Worm (Caenorhabditis elegans) whole organism, L4 larva: ENCODE data around the gene upb-1.

Experiments used
- R02D3.7 ChIP-seq: fragments of 150-350 bp; sonication (generic microtip); optimal IDR thresholded peaks from 3 replicates; lab custom pipeline; 2014; ENCODE audit warnings: missing biosample characterization, missing genetic modification characterization
- ZK546.5 ChIP-seq, 2 experiments: sonication (generic microtip); optimal IDR thresholded peaks; 2 replicates each; lab custom pipeline; 2017; ENCODE audit warnings: missing biosample characterization in 2 of 2, missing genetic modification characterization in 2 of 2
- aly-2 ChIP-seq: sonication (generic microtip); optimal IDR thresholded peaks from 2 replicates; lab custom pipeline; 2018; ENCODE audit warnings: missing biosample characterization, missing genetic modification characterization
- daf-12 ChIP-seq: fragments of 150-350 bp; optimal IDR thresholded peaks from 2 replicates; lab custom pipeline; 2014; ENCODE audit warnings: missing biosample characterization, missing genetic modification reagents, missing genetic modification characterization
- dmd-9 ChIP-seq: fragments of 200-800 bp; sonication (Bioruptor generic); IDR thresholded peaks from 2 replicates; pipeline ENCODE4 v1.3.6; 2022; ENCODE audit warnings: missing genetic modification reagents, missing genetic modification characterization, missing compliant biosample characterization
- duxl-1 ChIP-seq: sonication (generic microtip); optimal IDR thresholded peaks from 2 replicates; lab custom pipeline; 2016; ENCODE audit warnings: mild to moderate bottlenecking, missing genetic modification characterization, moderate library complexity, missing compliant biosample characterization; ENCODE audit not compliant: poor library complexity
- fos-1 ChIP-seq: fragments of 150-350 bp; optimal IDR thresholded peaks from 2 replicates; lab custom pipeline; 2014; ENCODE audit warnings: missing biosample characterization, missing genetic modification characterization
- mdl-1 ChIP-seq, 2 experiments: fragments of 150-350 bp in 1 of 2; sonication (generic microtip) in 1 of 2; optimal IDR thresholded peaks; 2 replicates each; lab custom pipeline; 2014 to 2017; ENCODE audit warnings: missing biosample characterization in 2 of 2, missing genetic modification characterization in 2 of 2
- nhr-11 ChIP-seq: fragments of 150-350 bp; optimal IDR thresholded peaks from 2 replicates; lab custom pipeline; 2014; ENCODE audit warnings: missing biosample characterization, missing genetic modification characterization
- set-16 ChIP-seq: fragments of 200-800 bp; sonication (Bioruptor generic); IDR thresholded peaks from 2 replicates; pipeline ENCODE4 v1.3.6; 2022; ENCODE audit warnings: missing genetic modification reagents, missing genetic modification characterization, missing compliant biosample characterization
- snpc-4 ChIP-seq: fragments of 150-350 bp; optimal IDR thresholded peaks from 2 replicates; lab custom pipeline; 2014; ENCODE audit warnings: missing biosample characterization, missing genetic modification characterization

DNA sequence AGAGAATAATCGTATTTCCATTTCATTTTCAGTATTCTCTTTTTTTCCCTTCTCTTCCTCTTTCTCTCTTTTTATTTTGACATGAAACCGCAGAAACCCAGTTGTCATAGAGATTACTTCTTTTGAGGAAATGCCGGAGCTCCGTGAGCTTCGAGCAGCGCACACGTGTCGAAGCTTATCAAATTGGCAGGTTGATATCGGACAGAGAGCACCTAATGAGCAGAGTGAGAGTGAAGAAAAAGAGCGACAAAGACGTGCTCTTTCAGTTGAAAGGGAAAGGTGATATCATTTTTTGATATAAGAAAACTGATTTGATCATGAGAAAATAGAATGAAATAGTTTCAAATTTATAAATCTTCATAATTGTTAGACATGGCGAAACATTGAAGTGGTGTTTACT, 45.5 kb upstream of the upb-1 start, which contains the start of gene C32D5.14:
- no peak for TF ChIP-seq set-16 (GFP tag; lab: Robert Waterston, UW)
- TF ChIP-seq dmd-9 (GFP tag; lab: Robert Waterston, UW) = no peak
- TF ChIP-seq nhr-11 (tag; lab: Kevin White, UChicago) = peak; percentile 35
- TF ChIP-seq fos-1 = no peak
- TF ChIP-seq duxl-1 (tag; lab: Kevin White, UChicago) = no peak
- TF ChIP-seq daf-12 (tag; lab: Kevin White, UChicago) = no peak
- no peak for TF ChIP-seq ZK546.5 (tag; optimal IDR thresholded peaks at IDR 0.05; lab: Kevin White, UChicago)
- no peak for TF ChIP-seq R02D3.7 (tag; lab: Kevin White, UChicago)
- no peak for TF ChIP-seq snpc-4 (tag; lab: Kevin White, UChicago)
- no peak for TF ChIP-seq aly-2 (tag; lab: Kevin White, UChicago)
- no peak for TF ChIP-seq mdl-1 (tag; optimal IDR thresholded peaks at IDR 0.05; lab: Kevin White, UChicago)
